Worm (Caenorhabditis elegans): ENCODE measurements around the gene Y70C5B.2.
A peak's percentile ranks its signal among the peaks of the same experiment; 100 is the strongest.

Gene Y70C5B.2

ce11 chrV:16638204-16638603 lies 22.5 kb downstream of the Y70C5B.2 start, which contains the start of gene srw-76:
srw-76 (minus strand) TSS chrV:16638304.
- no peak for TF ChIP-seq jun-1 (tag; optimal IDR thresholded peaks at IDR 0.05)
- no peak for TF ChIP-seq lin-38 (GFP tag; IDR thresholded peaks at IDR 0.05)

ce11 chrV:16635911-16636310 lies 24.8 kb downstream of the Y70C5B.2 start, which contains the start of gene mltn-11:
mltn-11 (plus strand) TSS chrV:16636186.
- TF ChIP-seq F37D6.2 (tag; optimal IDR thresholded peaks at IDR 0.05) (no peak), mes-2 (tag; optimal IDR thresholded peaks at IDR 0.05; ENCODE audit: poor library complexity, severe bottlenecking) (no peak), ces-1 (GFP tag; optimal IDR thresholded peaks at IDR 0.05) (no peak), aly-2 (tag; optimal IDR thresholded peaks at IDR 0.05) (no peak), zip-11 (GFP tag; IDR thresholded peaks at IDR 0.05) (no peak), D1046.2 (GFP tag; IDR thresholded peaks at IDR 0.05) (no peak)

ce11 chrV:16629600-16629999 lies 31.1 kb downstream of the Y70C5B.2 start, which contains the start of gene srd-21:
srd-21 (plus strand) TSS chrV:16629900.
- no peak for TF ChIP-seq ama-1 (optimal IDR thresholded peaks at IDR 0.05)
- no peak for TF ChIP-seq daf-8 (GFP tag; IDR thresholded peaks at IDR 0.05)
- peak; percentile 58 for TF ChIP-seq aha-1 (tag)
- TF ChIP-seq lin-38 (GFP tag; IDR thresholded peaks at IDR 0.05) = no peak
- peak in 1 of 2 experiments; percentile 27 for TF ChIP-seq unc-62 (GFP tag; optimal IDR thresholded peaks at IDR 0.05 in 1 of 2)
- TF ChIP-seq unc-62 (tag; optimal IDR thresholded peaks at IDR 0.05) = no peak

- TF ChIP-seq F26F4.8 (GFP tag; conservative IDR thresholded peaks at IDR 0.05) (no peak), ceh-82 (tag; optimal IDR thresholded peaks at IDR 0.05) (no peak), pqm-1 (tag; optimal IDR thresholded peaks at IDR 0.05) (no peak), nhr-28 (tag; optimal IDR thresholded peaks at IDR 0.05) (no peak), fkh-10 (GFP tag; optimal IDR thresholded peaks at IDR 0.05) (no peak), mep-1 (tag; optimal IDR thresholded peaks at IDR 0.05) (no peak), D1046.2 (GFP tag; IDR thresholded peaks at IDR 0.05) (no peak), T26A8.4 (GFP tag; IDR thresholded peaks at IDR 0.05) (no peak), F44E2.7 (GFP tag; IDR thresholded peaks at IDR 0.05) (no peak), attf-4 (tag; optimal IDR thresholded peaks at IDR 0.05) (no peak)
These were observed 31.7 kb downstream of the Y70C5B.2 start, which contains the start of gene W06G6.2 for ce11 chrV:16628991-16629390. W06G6.2 (plus strand) TSS chrV:16629291.

- peak; percentile 7 for TF ChIP-seq nhr-28 (tag; optimal IDR thresholded peaks at IDR 0.05)
- peak; percentile 59; the same call in 1 of the 2 replicates for TF ChIP-seq php-3 (GFP tag; IDR thresholded peaks at IDR 0.05)
- peak; percentile 62 for TF ChIP-seq pqm-1 (tag; optimal IDR thresholded peaks at IDR 0.05)
- no peak for TF ChIP-seq jun-1 (tag; optimal IDR thresholded peaks at IDR 0.05)
- TF ChIP-seq hlh-11 (tag; optimal IDR thresholded peaks at IDR 0.05) = peak; percentile 4
These were observed 32.8 kb downstream of the Y70C5B.2 start, which contains the start of gene oac-53 for ce11 chrV:16627962-16628361. oac-53 (minus strand) TSS chrV:16627970.

ce11 chrV:16622754-16623261 lies 37.9 kb downstream of the Y70C5B.2 start, which contains the start of gene Y70C5A.2:
Y70C5A.2 (minus strand) TSS chrV:16623211.
- TF ChIP-seq mxl-3 (GFP tag; optimal IDR thresholded peaks at IDR 0.05) (no peak), unc-62 (GFP tag; optimal IDR thresholded peaks at IDR 0.05 in 1 of 2) (peak in 1 of 2 experiments; percentile 20), unc-62 (tag; optimal IDR thresholded peaks at IDR 0.05) (no peak), snpc-1.2 (GFP tag; IDR thresholded peaks at IDR 0.05) (0 out of 2 replicates have a peak, but pooled peaks have one; percentile 9), hif-1 (tag; optimal IDR thresholded peaks at IDR 0.05) (no peak), Y75B8A.6 (GFP tag; IDR thresholded peaks at IDR 0.05) (no peak)

ce11 chrV:16621894-16622293 lies 38.8 kb downstream of the Y70C5B.2 start:
- TF ChIP-seq dpl-1 (GFP tag; optimal IDR thresholded peaks at IDR 0.05) = no peak
- TF ChIP-seq Y105C5A.15 (GFP tag; IDR thresholded peaks at IDR 0.05) = no peak
- peak; percentile 38 for TF ChIP-seq dmd-6 (GFP tag; IDR thresholded peaks at IDR 0.05)
- peak; percentile 77 for TF ChIP-seq lim-7 (GFP tag; IDR thresholded peaks at IDR 0.05)
- no peak for TF ChIP-seq nhr-48 (tag; optimal IDR thresholded peaks at IDR 0.05)
- TF ChIP-seq aly-2 (tag; optimal IDR thresholded peaks at IDR 0.05) = no peak
- TF ChIP-seq nhr-76 (tag; optimal IDR thresholded peaks at IDR 0.05) = no peak
- TF ChIP-seq lin-38 (GFP tag; IDR thresholded peaks at IDR 0.05) = no peak
- TF ChIP-seq nhr-111 (GFP tag; optimal IDR thresholded peaks at IDR 0.05) = peak; percentile 1
- no peak for TF ChIP-seq pqm-1 (tag; optimal IDR thresholded peaks at IDR 0.05)
- TF ChIP-seq F37D6.2 (tag; optimal IDR thresholded peaks at IDR 0.05) = no peak
- no peak for TF ChIP-seq ceh-62 (tag; optimal IDR thresholded peaks at IDR 0.05)
- no peak for TF ChIP-seq madf-5 (GFP tag; IDR thresholded peaks at IDR 0.05)
- TF ChIP-seq fos-1 (tag; optimal IDR thresholded peaks at IDR 0.05) = no peak
- peak; percentile 54; the same call in 1 of the 2 replicates for TF ChIP-seq vab-7 (GFP tag; IDR thresholded peaks at IDR 0.05)
- TF ChIP-seq tra-1 (GFP tag; IDR thresholded peaks at IDR 0.05) = no peak
- TF ChIP-seq mes-2 (tag; optimal IDR thresholded peaks at IDR 0.05; ENCODE audit: poor library complexity, severe bottlenecking) = no peak
- no peak for TF ChIP-seq aha-1 (tag)
